Worm (Caenorhabditis elegans) whole organism, L1 larva: ENCODE data around the gene C56C10.9.

Source experiments
- ceh-63 ChIP-seq: fragments of 200-800 bp; sonication (Bioruptor generic); optimal IDR thresholded peaks from 2 replicates; lab custom pipeline; 2018; ENCODE audit warnings: mild to moderate bottlenecking, missing genetic modification characterization, missing compliant biosample characterization
- ces-1 ChIP-seq: fragments of 150-350 bp; optimal IDR thresholded peaks from 2 replicates; lab custom pipeline; 2014; ENCODE audit warnings: missing biosample characterization, missing genetic modification reagents, missing genetic modification characterization
- dpl-1 ChIP-seq, 3 experiments: fragments of 150-350 bp in 2 of 3; sonication (generic microtip) in 1 of 3; optimal IDR thresholded peaks; 2 replicates each; lab custom pipeline; 2014 to 2017; ENCODE audit warnings: missing biosample characterization in 3 of 3, missing genetic modification characterization in 3 of 3, missing genetic modification reagents in 3 of 3
- elt-3 ChIP-seq, 6 experiments: fragments of 150-350 bp in 1 of 6; sonication (generic microtip); optimal IDR thresholded peaks; 2 replicates each; lab custom pipeline; 2017 to 2018; ENCODE audit warnings: missing biosample characterization in 6 of 6, missing genetic modification characterization in 6 of 6, inconsistent platforms in 1 of 6
- fkh-10 ChIP-seq: sonication (generic microtip); optimal IDR thresholded peaks from 2 replicates; lab custom pipeline; 2017; ENCODE audit warnings: missing biosample characterization, missing genetic modification reagents, missing genetic modification characterization
- nhr-11 ChIP-seq: fragments of 150-350 bp; optimal IDR thresholded peaks from 2 replicates; lab custom pipeline; 2014; ENCODE audit warnings: missing biosample characterization, missing genetic modification characterization
- nhr-28 ChIP-seq: fragments of 150-350 bp; optimal IDR thresholded peaks from 2 replicates; lab custom pipeline; 2014; ENCODE audit warnings: missing biosample characterization, missing genetic modification characterization
- nhr-76 ChIP-seq: sonication (generic microtip); optimal IDR thresholded peaks from 2 replicates; lab custom pipeline; 2017; ENCODE audit warnings: missing biosample characterization, missing genetic modification characterization
- nhr-77 ChIP-seq: fragments of 150-350 bp; optimal IDR thresholded peaks from 2 replicates; lab custom pipeline; 2014; ENCODE audit warnings: missing biosample characterization, missing genetic modification characterization
- pqm-1 ChIP-seq: sonication (generic microtip); optimal IDR thresholded peaks from 3 replicates; lab custom pipeline; 2017; ENCODE audit warnings: missing biosample characterization, missing genetic modification characterization
- tbx-2 ChIP-seq: sonication (generic microtip); optimal IDR thresholded peaks from 2 replicates; lab custom pipeline; 2016; ENCODE audit warnings: missing genetic modification characterization, missing compliant biosample characterization
- unc-130 ChIP-seq: fragments of 150-350 bp; optimal IDR thresholded peaks from 2 replicates; lab custom pipeline; 2017; ENCODE audit warnings: missing biosample characterization, missing genetic modification characterization, inconsistent platforms
- unc-62 ChIP-seq: fragments of 150-350 bp; optimal IDR thresholded peaks from 2 replicates; lab custom pipeline; 2014; ENCODE audit warnings: missing biosample characterization, missing genetic modification reagents, missing genetic modification characterization
- ztf-4 ChIP-seq: fragments of 150-350 bp; optimal IDR thresholded peaks from 2 replicates; lab custom pipeline; 2014; ENCODE audit warnings: missing biosample characterization, missing genetic modification characterization

DNA sequence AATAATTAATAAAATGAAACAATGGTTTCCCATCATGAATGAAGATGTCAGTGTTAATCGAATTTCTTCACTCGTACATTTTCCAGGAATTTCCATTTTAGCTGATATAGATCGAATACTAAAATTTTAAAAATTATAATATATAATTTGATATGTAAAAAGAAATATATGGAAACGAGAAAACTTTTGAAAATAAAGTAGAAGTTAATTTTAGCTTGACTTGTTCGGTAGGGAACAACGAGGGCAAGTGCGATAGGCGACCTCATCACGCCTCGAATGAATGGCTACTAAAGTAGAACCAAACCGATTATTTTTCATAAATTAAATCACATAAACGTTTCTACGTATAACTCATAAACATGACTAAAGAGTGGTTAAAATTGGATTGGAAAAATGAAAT is 13.8 kb downstream of the C56C10.9 start, which contains the start of gene sra-31:
- TF ChIP-seq nhr-76 (tag; lab: Kevin White, UChicago) = no peak
- TF ChIP-seq elt-3 (tag; optimal IDR thresholded peaks at IDR 0.05; lab: Kevin White, UChicago) = no peak
- no peak for TF ChIP-seq fkh-10 (GFP tag; lab: Kevin White, UChicago)
- no peak for TF ChIP-seq ces-1
- TF ChIP-seq pqm-1 = no peak
- no peak for TF ChIP-seq dpl-1 (GFP tag; optimal IDR thresholded peaks at IDR 0.05; lab: Kevin White, UChicago)
- TF ChIP-seq nhr-77 (tag; lab: Kevin White, UChicago) = no peak
- TF ChIP-seq tbx-2 (tag; lab: Kevin White, UChicago) = no peak
- TF ChIP-seq ztf-4 (tag; lab: Kevin White, UChicago) = no peak
- no peak for TF ChIP-seq ceh-63 (GFP tag; lab: Kevin White, UChicago)
- no peak for TF ChIP-seq nhr-11 (tag; lab: Kevin White, UChicago)
- TF ChIP-seq nhr-28 = no peak
- no peak for TF ChIP-seq unc-62
- no peak for TF ChIP-seq unc-130 (tag; lab: Kevin White, UChicago)
